Worm (Caenorhabditis elegans) whole organism, mixed stage, embryonic: ENCODE measurements around the gene nhr-185.

Experiments
- M03D4.4 ChIP-seq: sonication (generic microtip); optimal IDR thresholded peaks from 2 replicates; lab custom pipeline; 2017; ENCODE audit warnings: mild to moderate bottlenecking, missing genetic modification characterization, missing compliant biosample characterization
- bed-3 ChIP-seq: fragments of 200-800 bp; sonication (Bioruptor generic); optimal IDR thresholded peaks from 3 replicates; lab custom pipeline; 2018; ENCODE audit warnings: mild to moderate bottlenecking, missing genetic modification characterization, moderate library complexity, missing compliant biosample characterization
- ceh-39 ChIP-seq: fragments of 150-350 bp; optimal IDR thresholded peaks from 2 replicates; lab custom pipeline; 2014; ENCODE audit warnings: missing biosample characterization, missing genetic modification characterization
- ceh-43 ChIP-seq: fragments of 200-800 bp; sonication (Bioruptor generic); optimal IDR thresholded peaks from 2 replicates; lab custom pipeline; 2018; ENCODE audit warnings: mild to moderate bottlenecking, missing genetic modification characterization, moderate library complexity, missing compliant biosample characterization
- ceh-83 ChIP-seq: fragments of 200-800 bp; sonication (Bioruptor generic); optimal IDR thresholded peaks from 2 replicates; lab custom pipeline; 2018; ENCODE audit warnings: mild to moderate bottlenecking, missing genetic modification characterization, missing compliant biosample characterization
- ces-1 ChIP-seq: fragments of 150-350 bp; optimal IDR thresholded peaks from 2 replicates; lab custom pipeline; 2014; ENCODE audit warnings: missing biosample characterization, missing genetic modification reagents, missing genetic modification characterization
- cnd-1 ChIP-seq: fragments of 200-800 bp; sonication (Bioruptor generic); optimal IDR thresholded peaks from 2 replicates; lab custom pipeline; 2018; ENCODE audit warnings: mild to moderate bottlenecking, missing genetic modification characterization, missing compliant biosample characterization
- drap-1 ChIP-seq: fragments of 200-800 bp; sonication (Bioruptor generic); optimal IDR thresholded peaks from 3 replicates; lab custom pipeline; 2018; ENCODE audit warnings: mild to moderate bottlenecking, missing genetic modification characterization, missing compliant biosample characterization
- flh-1 ChIP-seq: fragments of 200-800 bp; sonication (Bioruptor generic); optimal IDR thresholded peaks from 2 replicates; lab custom pipeline; 2018; ENCODE audit warnings: mild to moderate bottlenecking, missing genetic modification characterization, moderate library complexity, missing compliant biosample characterization
- ham-2 ChIP-seq: fragments of 200-800 bp; sonication (Bioruptor generic); optimal IDR thresholded peaks from 2 replicates; lab custom pipeline; 2018; ENCODE audit warnings: mild to moderate bottlenecking, missing genetic modification characterization, missing compliant biosample characterization
- hlh-1 ChIP-seq: fragments of 150-350 bp; optimal IDR thresholded peaks from 2 replicates; lab custom pipeline; 2014; ENCODE audit warnings: missing biosample characterization, missing genetic modification reagents, missing genetic modification characterization
- lin-32 ChIP-seq: fragments of 200-800 bp; sonication (Bioruptor generic); optimal IDR thresholded peaks from 2 replicates; lab custom pipeline; 2018; ENCODE audit warnings: mild to moderate bottlenecking, missing genetic modification characterization, missing compliant biosample characterization
- mab-5 ChIP-seq: fragments of 150-350 bp; optimal IDR thresholded peaks from 2 replicates; lab custom pipeline; 2014; ENCODE audit warnings: missing biosample characterization, missing genetic modification characterization
- mep-1 ChIP-seq: fragments of 150-350 bp; optimal IDR thresholded peaks from 2 replicates; lab custom pipeline; 2017; ENCODE audit warnings: missing biosample characterization, missing genetic modification reagents, missing genetic modification characterization, inconsistent platforms
- mls-2 ChIP-seq: sonication (generic microtip); optimal IDR thresholded peaks from 2 replicates; lab custom pipeline; 2016; ENCODE audit warnings: mild to moderate bottlenecking, missing genetic modification characterization, moderate library complexity, missing compliant biosample characterization
- nhr-12 ChIP-seq: fragments of 150-350 bp; optimal IDR thresholded peaks from 2 replicates; lab custom pipeline; 2014; ENCODE audit warnings: missing biosample characterization, missing genetic modification characterization
- nhr-237 ChIP-seq: fragments of 150-350 bp; optimal IDR thresholded peaks from 2 replicates; lab custom pipeline; 2014; ENCODE audit warnings: missing biosample characterization, missing genetic modification characterization
- nhr-28 ChIP-seq: fragments of 150-350 bp; optimal IDR thresholded peaks from 2 replicates; lab custom pipeline; 2014; ENCODE audit warnings: missing biosample characterization, missing genetic modification characterization
- nhr-76 ChIP-seq: sonication (generic microtip); optimal IDR thresholded peaks from 2 replicates; lab custom pipeline; 2017; ENCODE audit warnings: missing biosample characterization, missing genetic modification characterization
- sem-2 ChIP-seq: fragments of 200-800 bp; sonication (Bioruptor generic); optimal IDR thresholded peaks from 2 replicates; lab custom pipeline; 2018; ENCODE audit warnings: mild to moderate bottlenecking, missing genetic modification characterization, missing compliant biosample characterization
- sptf-1 ChIP-seq: sonication (generic microtip); optimal IDR thresholded peaks from 2 replicates; lab custom pipeline; 2017; ENCODE audit warnings: mild to moderate bottlenecking, missing genetic modification characterization, moderate library complexity, missing compliant biosample characterization
- tbx-8 ChIP-seq: fragments of 200-800 bp; sonication (Bioruptor generic); optimal IDR thresholded peaks from 2 replicates; lab custom pipeline; 2018; ENCODE audit warnings: mild to moderate bottlenecking, missing genetic modification characterization, moderate library complexity, missing compliant biosample characterization
- unc-62 ChIP-seq: fragments of 150-350 bp; optimal IDR thresholded peaks from 2 replicates; lab custom pipeline; 2014; ENCODE audit warnings: missing biosample characterization, missing genetic modification reagents, missing genetic modification characterization
- zip-8 ChIP-seq: fragments of 150-350 bp; optimal IDR thresholded peaks from 2 replicates; lab custom pipeline; 2014; ENCODE audit warnings: missing biosample characterization, missing genetic modification characterization
- ztf-11 ChIP-seq: fragments of 150-350 bp; optimal IDR thresholded peaks from 2 replicates; lab custom pipeline; 2014; ENCODE audit warnings: missing biosample characterization, missing genetic modification characterization

nhr-185 gene

ce11 chrV:3889113-3889512 is 41.9 kb upstream of the nhr-185 start, which contains the start of gene C17E7.13:
C17E7.13 (minus strand) TSS chrV:3889288.
- no peak for TF ChIP-seq ceh-43 (GFP tag; lab: Kevin White, UChicago)
- no peak for TF ChIP-seq bed-3 (GFP tag; lab: Kevin White, UChicago)
- TF ChIP-seq mls-2 (tag; lab: Kevin White, UChicago), result no peak
- TF ChIP-seq flh-1 (GFP tag; lab: Kevin White, UChicago), result no peak
- no peak for TF ChIP-seq nhr-28 (tag; lab: Kevin White, UChicago)

ce11 chrV:3886104-3886503 is 38.9 kb upstream of the nhr-185 start, which contains the start of gene nhr-124:
nhr-124 (minus strand) TSS chrV:3886204.
- TF ChIP-seq mls-2 (tag; lab: Kevin White, UChicago) (no peak), hlh-1 (tag; lab: Kevin White, UChicago) (no peak), ham-2 (GFP tag; lab: Kevin White, UChicago) (no peak), ceh-43 (GFP tag; lab: Kevin White, UChicago) (no peak), ces-1 (no peak), unc-62 (GFP tag; lab: Kevin White, UChicago) (no peak), nhr-28 (tag; lab: Kevin White, UChicago) (no peak)

ce11 chrV:3884550-3884949 is 37.4 kb upstream of the nhr-185 start:
- TF ChIP-seq sem-2 (GFP tag; lab: Kevin White, UChicago) (no peak), nhr-12 (tag; lab: Kevin White, UChicago) (no peak), drap-1 (GFP tag; lab: Kevin White, UChicago) (no peak)

- TF ChIP-seq ztf-11 (tag; lab: Kevin White, UChicago) (no peak), unc-62 (GFP tag; lab: Kevin White, UChicago) (no peak), mab-5 (no peak), bed-3 (GFP tag; lab: Kevin White, UChicago) (no peak), nhr-237 (tag; lab: Kevin White, UChicago) (no peak), mls-2 (tag; lab: Kevin White, UChicago) (no peak), nhr-12 (tag; lab: Kevin White, UChicago) (no peak), zip-8 (tag; lab: Kevin White, UChicago) (no peak), mep-1 (no peak), drap-1 (GFP tag; lab: Kevin White, UChicago) (no peak), lin-32 (GFP tag; lab: Kevin White, UChicago) (no peak)
These were observed 31.1 kb upstream of the nhr-185 start, which contains the start of gene nhr-159 for ce11 chrV:3878223-3878622. nhr-159 (minus strand) TSS chrV:3878323.

- no peak for TF ChIP-seq mep-1
- no peak for TF ChIP-seq mab-5
- no peak for TF ChIP-seq tbx-8 (GFP tag; lab: Kevin White, UChicago)
- no peak for TF ChIP-seq cnd-1 (tag; lab: Kevin White, UChicago)
- TF ChIP-seq sem-2 (GFP tag; lab: Kevin White, UChicago), result no peak
- no peak for TF ChIP-seq drap-1 (GFP tag; lab: Kevin White, UChicago)
- TF ChIP-seq nhr-12 (tag; lab: Kevin White, UChicago), result no peak
- no peak for TF ChIP-seq ceh-83
- TF ChIP-seq ceh-39, result no peak
- TF ChIP-seq nhr-76 (tag; lab: Kevin White, UChicago), result no peak
- TF ChIP-seq ham-2 (GFP tag; lab: Kevin White, UChicago), result no peak
- TF ChIP-seq M03D4.4 (tag; lab: Kevin White, UChicago), result no peak
- TF ChIP-seq mls-2 (tag; lab: Kevin White, UChicago), result no peak
These were observed 30.1 kb upstream of the nhr-185 start for ce11 chrV:3877242-3877641.

- TF ChIP-seq ceh-39 (no peak), mep-1 (no peak), ceh-43 (GFP tag; lab: Kevin White, UChicago) (no peak)
These were observed 27.1 kb upstream of the nhr-185 start, which contains the start of gene nhr-158 for ce11 chrV:3874102-3874744. nhr-158 (minus strand) TSS chrV:3874152.

ce11 chrV:3870359-3870758 is 23.2 kb upstream of the nhr-185 start:
- TF ChIP-seq sptf-1 (tag; lab: Kevin White, UChicago) (no peak), ces-1 (peak; percentile 37)
